Worm (Caenorhabditis elegans): ENCODE measurements around the gene str-66.

DNA sequence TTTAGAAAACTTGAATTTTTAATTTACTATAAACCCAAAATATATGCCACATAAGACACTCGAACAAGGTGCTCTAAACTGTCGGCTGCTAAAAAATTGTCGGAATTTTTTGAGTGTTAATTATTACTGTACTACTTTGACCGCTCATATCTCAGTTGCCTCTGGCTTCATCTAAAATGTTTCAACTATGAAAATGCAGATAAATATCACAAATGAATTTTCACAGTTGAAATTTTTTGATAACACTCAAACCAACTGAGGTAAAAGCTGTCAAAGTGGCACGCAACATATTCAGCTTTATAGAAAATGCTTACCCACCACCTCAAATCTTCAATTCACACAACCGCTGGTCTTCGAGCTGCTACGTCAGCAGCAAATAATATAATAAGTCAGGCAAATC lies 15.3 kb downstream of the str-66 start, which contains the start of gene acs-21:
- TF ChIP-seq hlh-6 (tag; optimal IDR thresholded peaks at IDR 0.05), result no peak
- TF ChIP-seq pha-4 (tag; optimal IDR thresholded peaks at IDR 0.05), result no peak

Measured in whole organism, late embryonic.